Worm (Caenorhabditis elegans) whole organism, L3 larva: Measurements from ENCODE around the gene hmgr-1.

ENCODE experiments used
- R02D3.7 ChIP-seq: fragments of 150-350 bp; optimal IDR thresholded peaks from 2 replicates; lab custom pipeline; 2014; ENCODE audit warnings: missing biosample characterization, missing genetic modification characterization
- ZK546.5 ChIP-seq: sonication (generic microtip); optimal IDR thresholded peaks from 2 replicates; lab custom pipeline; 2017; ENCODE audit warnings: missing biosample characterization, missing genetic modification characterization
- aly-2 ChIP-seq: fragments of 150-350 bp; optimal IDR thresholded peaks from 2 replicates; lab custom pipeline; 2014; ENCODE audit warnings: missing biosample characterization, missing genetic modification characterization
- ama-1 ChIP-seq: fragments of 150-350 bp; optimal IDR thresholded peaks from 2 replicates; lab custom pipeline; 2018
- ceh-16 ChIP-seq: sonication (generic microtip); optimal IDR thresholded peaks from 2 replicates; lab custom pipeline; 2017; ENCODE audit warnings: missing biosample characterization, missing genetic modification characterization
- ceh-28 ChIP-seq: fragments of 150-350 bp; optimal IDR thresholded peaks from 2 replicates; lab custom pipeline; 2014; ENCODE audit warnings: missing biosample characterization, missing genetic modification reagents, missing genetic modification characterization
- ceh-82 ChIP-seq: fragments of 150-350 bp; optimal IDR thresholded peaks from 2 replicates; lab custom pipeline; 2014; ENCODE audit warnings: missing biosample characterization, missing genetic modification characterization
- ceh-9 ChIP-seq: sonication (generic microtip); optimal IDR thresholded peaks from 2 replicates; lab custom pipeline; 2018; ENCODE audit warnings: missing biosample characterization, missing genetic modification characterization
- daf-12 ChIP-seq: fragments of 150-350 bp; optimal IDR thresholded peaks from 2 replicates; lab custom pipeline; 2014; ENCODE audit warnings: missing biosample characterization, missing genetic modification reagents, missing genetic modification characterization
- egl-5 ChIP-seq: fragments of 150-350 bp; optimal IDR thresholded peaks from 2 replicates; lab custom pipeline; 2017; ENCODE audit warnings: missing biosample characterization, missing genetic modification reagents, missing genetic modification characterization, inconsistent platforms
- elt-1 ChIP-seq: fragments of 150-350 bp; optimal IDR thresholded peaks from 2 replicates; lab custom pipeline; 2014; ENCODE audit warnings: missing biosample characterization, missing genetic modification characterization
- elt-2 ChIP-seq: sonication (generic microtip); optimal IDR thresholded peaks from 2 replicates; lab custom pipeline; 2016; ENCODE audit warnings: missing genetic modification reagents, mild to moderate bottlenecking, missing genetic modification characterization, missing compliant biosample characterization
- elt-3 ChIP-seq, 3 experiments: fragments of 150-350 bp in 1 of 3; sonication (generic microtip) in 2 of 3; optimal IDR thresholded peaks; 2 replicates in 2 of 3; 4 replicates in 1 of 3; lab custom pipeline; 2014 to 2017; ENCODE audit warnings: missing biosample characterization in 3 of 3, missing genetic modification characterization in 3 of 3
- fkh-10 ChIP-seq: sonication (generic microtip); optimal IDR thresholded peaks from 2 replicates; lab custom pipeline; 2017; ENCODE audit warnings: missing biosample characterization, missing genetic modification reagents, missing genetic modification characterization
- fkh-2 ChIP-seq: fragments of 150-350 bp; optimal IDR thresholded peaks from 2 replicates; lab custom pipeline; 2014; ENCODE audit warnings: missing biosample characterization, missing genetic modification reagents, missing genetic modification characterization
- fos-1 ChIP-seq: fragments of 150-350 bp; optimal IDR thresholded peaks from 2 replicates; lab custom pipeline; 2014; ENCODE audit warnings: missing biosample characterization, missing genetic modification characterization
- hmg-11 ChIP-seq: sonication (generic microtip); optimal IDR thresholded peaks from 2 replicates; lab custom pipeline; 2016; ENCODE audit warnings: missing genetic modification characterization, missing compliant biosample characterization
- jun-1 ChIP-seq: fragments of 150-350 bp; optimal IDR thresholded peaks from 2 replicates; lab custom pipeline; 2014; ENCODE audit warnings: missing biosample characterization, missing genetic modification reagents, missing genetic modification characterization
- lin-39 ChIP-seq: fragments of 150-350 bp; optimal IDR thresholded peaks from 2 replicates; lab custom pipeline; 2018; ENCODE audit warnings: missing biosample characterization, missing genetic modification reagents, missing genetic modification characterization
- lsy-12 ChIP-seq: sonication (generic microtip); optimal IDR thresholded peaks from 2 replicates; lab custom pipeline; 2016; ENCODE audit warnings: mild to moderate bottlenecking, missing genetic modification characterization, missing compliant biosample characterization
- mml-1 ChIP-seq: fragments of 150-350 bp; sonication (generic microtip); optimal IDR thresholded peaks from 3 replicates; lab custom pipeline; 2014; ENCODE audit warnings: missing biosample characterization, missing genetic modification characterization
- nfya-1 ChIP-seq: sonication (generic microtip); optimal IDR thresholded peaks from 2 replicates; lab custom pipeline; 2017; ENCODE audit warnings: missing genetic modification characterization, mild to moderate bottlenecking, missing compliant biosample characterization, antibody characterized with exemption, moderate library complexity; ENCODE audit not compliant: insufficient read depth
- nhr-11 ChIP-seq: fragments of 150-350 bp; optimal IDR thresholded peaks from 2 replicates; lab custom pipeline; 2014; ENCODE audit warnings: missing biosample characterization, missing genetic modification characterization
- nhr-12 ChIP-seq: fragments of 150-350 bp; optimal IDR thresholded peaks from 2 replicates; lab custom pipeline; 2014; ENCODE audit warnings: missing biosample characterization, missing genetic modification characterization
- nhr-237 ChIP-seq: fragments of 150-350 bp; optimal IDR thresholded peaks from 2 replicates; lab custom pipeline; 2014; ENCODE audit warnings: missing biosample characterization, missing genetic modification characterization
- nhr-25 ChIP-seq: sonication (generic microtip); optimal IDR thresholded peaks from 2 replicates; lab custom pipeline; 2017; ENCODE audit warnings: missing biosample characterization, missing genetic modification characterization
- nhr-28 ChIP-seq: fragments of 150-350 bp; optimal IDR thresholded peaks from 2 replicates; lab custom pipeline; 2014; ENCODE audit warnings: missing biosample characterization, missing genetic modification characterization
- nhr-43 ChIP-seq: sonication (generic microtip); optimal IDR thresholded peaks from 2 replicates; lab custom pipeline; 2016; ENCODE audit warnings: mild to moderate bottlenecking, missing genetic modification characterization, missing compliant biosample characterization; ENCODE audit not compliant: poor library complexity, severe bottlenecking
- nhr-67 ChIP-seq: fragments of 150-350 bp; optimal IDR thresholded peaks from 2 replicates; lab custom pipeline; 2014; ENCODE audit warnings: missing biosample characterization, missing genetic modification characterization
- nhr-76 ChIP-seq: fragments of 150-350 bp; sonication (generic microtip); optimal IDR thresholded peaks from 5 replicates; lab custom pipeline; 2014; ENCODE audit warnings: missing biosample characterization, missing genetic modification characterization
- nhr-77 ChIP-seq: fragments of 150-350 bp; optimal IDR thresholded peaks from 2 replicates; lab custom pipeline; 2014; ENCODE audit warnings: missing biosample characterization, missing genetic modification characterization
- pha-4 ChIP-seq: fragments of 150-350 bp; optimal IDR thresholded peaks from 2 replicates; lab custom pipeline; 2014; ENCODE audit warnings: missing biosample characterization, missing genetic modification reagents, missing genetic modification characterization
- pqm-1 ChIP-seq: fragments of 150-350 bp; optimal IDR thresholded peaks from 2 replicates; lab custom pipeline; 2017; ENCODE audit warnings: missing biosample characterization, missing genetic modification characterization, inconsistent platforms
- sea-2 ChIP-seq: fragments of 150-350 bp; sonication (generic microtip); optimal IDR thresholded peaks from 4 replicates; lab custom pipeline; 2014; ENCODE audit warnings: missing biosample characterization, missing genetic modification reagents, missing genetic modification characterization
- skn-1 ChIP-seq: fragments of 150-350 bp; optimal IDR thresholded peaks from 2 replicates; lab custom pipeline; 2014; ENCODE audit warnings: missing biosample characterization, missing genetic modification characterization
- tbx-2 ChIP-seq: sonication (generic microtip); optimal IDR thresholded peaks from 2 replicates; lab custom pipeline; 2016; ENCODE audit warnings: mild to moderate bottlenecking, missing genetic modification characterization, missing compliant biosample characterization
- unc-39 ChIP-seq: sonication (generic microtip); optimal IDR thresholded peaks from 4 replicates; lab custom pipeline; 2017; ENCODE audit warnings: missing biosample characterization, missing genetic modification characterization
- unc-62 ChIP-seq: fragments of 150-350 bp; sonication (generic microtip); optimal IDR thresholded peaks from 4 replicates; lab custom pipeline; 2014; ENCODE audit warnings: missing biosample characterization, missing genetic modification reagents, missing genetic modification characterization
- zag-1 ChIP-seq: fragments of 150-350 bp; optimal IDR thresholded peaks from 2 replicates; lab custom pipeline; 2014; ENCODE audit warnings: missing biosample characterization, missing genetic modification characterization
- ztf-11 ChIP-seq: fragments of 150-350 bp; optimal IDR thresholded peaks from 2 replicates; lab custom pipeline; 2014; ENCODE audit warnings: missing biosample characterization, missing genetic modification characterization
- ztf-4 ChIP-seq: fragments of 150-350 bp; optimal IDR thresholded peaks from 2 replicates; lab custom pipeline; 2014; ENCODE audit warnings: missing biosample characterization, missing genetic modification characterization

hmgr-1 gene

ce11 chrIII:7322018-7322417 lies 37.3 kb upstream of the hmgr-1 start:
- TF ChIP-seq aly-2 (tag; lab: Kevin White, UChicago) (no peak), elt-2 (tag; lab: Kevin White, UChicago) (peak; percentile 55), nfya-1 (tag; lab: Kevin White, UChicago) (no peak), pqm-1 (peak; percentile 34), pha-4 (tag; lab: Kevin White, UChicago) (peak; percentile 99), fos-1 (tag; lab: Kevin White, UChicago) (no peak), elt-3 (tag; optimal IDR thresholded peaks at IDR 0.05; lab: Kevin White, UChicago) (no peak)

ce11 chrIII:7323331-7323730 lies 36.0 kb upstream of the hmgr-1 start:
- peak; percentile 1 for TF ChIP-seq pqm-1
- no peak for TF ChIP-seq nhr-43 (tag; lab: Kevin White, UChicago)
- TF ChIP-seq elt-2 (tag; lab: Kevin White, UChicago) = peak; percentile 69

ce11 chrIII:7329155-7329732 lies 30.1 kb upstream of the hmgr-1 start, which contains the start of gene lab-2:
TSS of gene lab-2 (minus strand) at chrIII:7329607.
- TF ChIP-seq elt-2 (tag; lab: Kevin White, UChicago) (peak; percentile 20), nhr-11 (no peak), lsy-12 (tag; lab: Kevin White, UChicago) (peak; percentile 66), ztf-4 (tag; lab: Kevin White, UChicago) (peak; percentile 4), ceh-16 (tag; lab: Kevin White, UChicago) (no peak), ama-1 (lab: Kevin White, UChicago) (peak; percentile 79), jun-1 (tag; lab: Kevin White, UChicago) (peak; percentile 13), nhr-25 (tag; lab: Kevin White, UChicago) (peak; percentile 33), aly-2 (tag; lab: Kevin White, UChicago) (peak; percentile 15), ztf-11 (tag; lab: Kevin White, UChicago) (no peak), pqm-1 (no peak)

ce11 chrIII:7331671-7332070 lies 27.6 kb upstream of the hmgr-1 start:
- TF ChIP-seq unc-62 (GFP tag; lab: Kevin White, UChicago) = no peak
- TF ChIP-seq, all 47 proteins: peak for 0

ce11 chrIII:7335220-7335619 lies 24.1 kb upstream of the hmgr-1 start, which contains the start of gene F56C9.10:
TSS of gene F56C9.10 (minus strand) at chrIII:7335316.
- TF ChIP-seq ceh-82 (no peak), R02D3.7 (peak; percentile 38), fos-1 (tag; lab: Kevin White, UChicago) (no peak), unc-62 (GFP tag; lab: Kevin White, UChicago) (peak; percentile 88), nhr-77 (tag; lab: Kevin White, UChicago) (no peak), nhr-11 (peak; percentile 92), ZK546.5 (tag; lab: Kevin White, UChicago) (no peak), ztf-4 (tag; lab: Kevin White, UChicago) (peak; percentile 68), nfya-1 (tag; lab: Kevin White, UChicago) (peak; percentile 88), elt-3 (tag; optimal IDR thresholded peaks at IDR 0.05; lab: Kevin White, UChicago) (no peak), ceh-16 (tag; lab: Kevin White, UChicago) (no peak), lin-39 (tag; lab: Kevin White, UChicago) (peak; percentile 84), egl-5 (no peak), aly-2 (tag; lab: Kevin White, UChicago) (no peak), sea-2 (GFP tag; lab: Kevin White, UChicago) (no peak), skn-1 (tag; lab: Kevin White, UChicago) (peak; percentile 22), nhr-76 (no peak), nhr-43 (tag; lab: Kevin White, UChicago) (peak; percentile 78), pqm-1 (peak; percentile 1), daf-12 (no peak), elt-2 (tag; lab: Kevin White, UChicago) (peak; percentile 59), ceh-28 (tag; lab: Kevin White, UChicago) (peak; percentile 44), ama-1 (lab: Kevin White, UChicago) (peak; percentile 80), nhr-12 (tag; lab: Kevin White, UChicago) (no peak), zag-1 (tag; lab: Kevin White, UChicago) (no peak), elt-1 (tag; lab: Kevin White, UChicago) (no peak), ceh-9 (tag; lab: Kevin White, UChicago) (no peak), jun-1 (tag; lab: Kevin White, UChicago) (peak; percentile 84), lsy-12 (tag; lab: Kevin White, UChicago) (peak; percentile 77), fkh-10 (GFP tag; lab: Kevin White, UChicago) (no peak), tbx-2 (tag; lab: Kevin White, UChicago) (peak; percentile 33), nhr-67 (tag; lab: Kevin White, UChicago) (no peak), unc-39 (tag; lab: Kevin White, UChicago) (no peak), mml-1 (tag; lab: Kevin White, UChicago) (no peak), hmg-11 (tag; lab: Kevin White, UChicago) (peak; percentile 58), pha-4 (tag; lab: Kevin White, UChicago) (peak; percentile 55), ztf-11 (tag; lab: Kevin White, UChicago) (no peak), nhr-28 (tag; lab: Kevin White, UChicago) (no peak), nhr-25 (tag; lab: Kevin White, UChicago) (peak; percentile 72), nhr-237 (no peak), fkh-2 (tag; lab: Kevin White, UChicago) (no peak)
